Fruit fly (Drosophila melanogaster) whole organism, embryonic: ENCODE data around the gene Pex11c.

ENCODE experiments used
- ATbp ChIP-seq: fragments of 200-800 bp; sonication (Bioruptor generic); optimal IDR thresholded peaks from 2 replicates; lab custom pipeline; 2017; ENCODE audit warnings: missing biosample characterization, mild to moderate bottlenecking, missing genetic modification characterization, missing genetic modification reagents
- BEAF-32 ChIP-seq: fragments of 200-800 bp; sonication (Bioruptor generic); optimal IDR thresholded peaks from 3 replicates; lab custom pipeline; 2017; ENCODE audit warnings: missing biosample characterization, missing genetic modification characterization, mild to moderate bottlenecking, moderate library complexity, missing genetic modification reagents
- CG10431 ChIP-seq: fragments of 200-800 bp; sonication (Bioruptor generic); optimal IDR thresholded peaks from 3 replicates; lab custom pipeline; 2018; ENCODE audit warnings: missing biosample characterization, mild to moderate bottlenecking, missing genetic modification characterization
- CG10543 ChIP-seq: fragments of 200-800 bp; sonication (Bioruptor generic); optimal IDR thresholded peaks from 3 replicates; lab custom pipeline; 2017; ENCODE audit warnings: missing biosample characterization, mild to moderate bottlenecking, missing genetic modification characterization, moderate library complexity
- CG14710 ChIP-seq: fragments of 200-800 bp; sonication (Bioruptor generic); optimal IDR thresholded peaks from 3 replicates; lab custom pipeline; 2019; ENCODE audit warnings: missing biosample characterization, mild to moderate bottlenecking, missing genetic modification characterization, moderate library complexity
- CG17568 ChIP-seq: fragments of 200-800 bp; sonication (Bioruptor generic); optimal IDR thresholded peaks from 2 replicates; lab custom pipeline; 2018; ENCODE audit warnings: missing biosample characterization, mild to moderate bottlenecking, missing genetic modification characterization, moderate library complexity
- CG18599 ChIP-seq: fragments of 200-800 bp; sonication (Bioruptor generic); optimal IDR thresholded peaks from 3 replicates; lab custom pipeline; 2017; ENCODE audit warnings: missing biosample characterization, missing genetic modification characterization, mild to moderate bottlenecking, moderate library complexity, missing genetic modification reagents
- CG2129 ChIP-seq: fragments of 200-800 bp; sonication (Bioruptor generic); IDR thresholded peaks from 2 replicates; pipeline ENCODE4 v1.3.6; 2022; ENCODE audit warnings: missing biosample characterization, missing genetic modification characterization; ENCODE audit not compliant: partially characterized antibody
- CG31365 ChIP-seq: fragments of 200-800 bp; sonication (Bioruptor generic); optimal IDR thresholded peaks from 2 replicates; lab custom pipeline; 2018; ENCODE audit warnings: missing biosample characterization, mild to moderate bottlenecking, missing genetic modification characterization
- CG31441 ChIP-seq: fragments of 200-800 bp; sonication (Bioruptor generic); IDR thresholded peaks from 2 replicates; pipeline ENCODE4 v1.3.6; 2022; ENCODE audit warnings: missing biosample characterization, missing genetic modification characterization
- CG32767 ChIP-seq: fragments of 200-800 bp; sonication (Bioruptor generic); IDR thresholded peaks from 2 replicates; pipeline ENCODE4 v1.3.6; 2022; ENCODE audit warnings: missing biosample characterization, missing genetic modification characterization
- CG5180 ChIP-seq: fragments of 200-800 bp; sonication (Bioruptor generic); optimal IDR thresholded peaks from 3 replicates; lab custom pipeline; 2017; ENCODE audit warnings: missing biosample characterization, missing genetic modification characterization, mild to moderate bottlenecking, moderate library complexity, missing genetic modification reagents
- CG5245 ChIP-seq: fragments of 200-800 bp; sonication (Bioruptor generic); optimal IDR thresholded peaks from 3 replicates; lab custom pipeline; 2016; ENCODE audit warnings: missing biosample characterization, missing genetic modification characterization
- CG7987 ChIP-seq: fragments of 200-800 bp; sonication (Bioruptor generic); optimal IDR thresholded peaks from 2 replicates; lab custom pipeline; 2018; ENCODE audit warnings: missing biosample characterization, mild to moderate bottlenecking, missing genetic modification characterization, moderate library complexity
- CG8290 ChIP-seq, 3 experiments: fragments of 200-800 bp; sonication (Bioruptor generic); optimal IDR thresholded peaks; 2 replicates each; lab custom pipeline; 2016 to 2019; ENCODE audit warnings: missing biosample characterization in 3 of 3, missing genetic modification characterization in 3 of 3, mild to moderate bottlenecking in 2 of 3, moderate library complexity in 1 of 3
- CG8359 ChIP-seq: fragments of 200-800 bp; sonication (Bioruptor generic); optimal IDR thresholded peaks from 2 replicates; lab custom pipeline; 2017; ENCODE audit warnings: missing biosample characterization, mild to moderate bottlenecking, missing genetic modification characterization, borderline replicate concordance
- CG8388 ChIP-seq: fragments of 200-800 bp; sonication (Bioruptor generic); optimal IDR thresholded peaks from 2 replicates; lab custom pipeline; 2019; ENCODE audit warnings: missing biosample characterization, mild to moderate bottlenecking, missing genetic modification characterization, moderate library complexity
- CG8765 ChIP-seq: fragments of 200-800 bp; sonication (Bioruptor generic); IDR thresholded peaks from 2 replicates; pipeline ENCODE4 v1.3.6; 2022; ENCODE audit warnings: missing biosample characterization, missing genetic modification characterization
- CG8924 ChIP-seq: fragments of 200-800 bp; optimal IDR thresholded peaks from 3 replicates; lab custom pipeline; 2019; ENCODE audit warnings: missing biosample characterization, mild to moderate bottlenecking, missing genetic modification characterization, moderate library complexity
- CG9609 ChIP-seq: fragments of 200-800 bp; sonication (Bioruptor generic); optimal IDR thresholded peaks from 3 replicates; lab custom pipeline; 2016; ENCODE audit warnings: missing biosample characterization, missing genetic modification characterization
- D19B ChIP-seq: fragments of 200-800 bp; sonication (Bioruptor generic); optimal IDR thresholded peaks from 2 replicates; lab custom pipeline; 2017; ENCODE audit warnings: missing biosample characterization, mild to moderate bottlenecking, missing genetic modification characterization
- ERR ChIP-seq: fragments of 200-800 bp; sonication (Bioruptor generic); optimal IDR thresholded peaks from 2 replicates; lab custom pipeline; 2016; ENCODE audit warnings: missing biosample characterization, missing genetic modification characterization
- HLH54F ChIP-seq: fragments of 200-800 bp; sonication (Bioruptor generic); optimal IDR thresholded peaks from 3 replicates; lab custom pipeline; 2016; ENCODE audit warnings: missing biosample characterization, missing genetic modification characterization
- Hmr ChIP-seq: fragments of 200-800 bp; sonication (Bioruptor generic); optimal IDR thresholded peaks from 3 replicates; lab custom pipeline; 2017; ENCODE audit warnings: mild to moderate bottlenecking, missing biosample characterization, missing genetic modification reagents, missing genetic modification characterization
- Hr78 ChIP-seq, 2 experiments: fragments of 200-800 bp in 1 of 2; fragments of >200 bp in 1 of 2; sonication (Bioruptor generic) in 1 of 2; optimal IDR thresholded peaks; 2 replicates each; lab custom pipeline; 2017 to 2019; ENCODE audit warnings: missing biosample characterization in 2 of 2, missing genetic modification characterization in 2 of 2, mild to moderate bottlenecking in 1 of 2, moderate library complexity in 1 of 2
- Hsf ChIP-seq: fragments of 200-800 bp; sonication (Bioruptor generic); optimal IDR thresholded peaks from 3 replicates; lab custom pipeline; 2016; ENCODE audit warnings: missing biosample characterization, missing genetic modification characterization
- Mad ChIP-seq: fragments of 200-800 bp; sonication (Bioruptor generic); optimal IDR thresholded peaks from 2 replicates; lab custom pipeline; 2016; ENCODE audit warnings: missing biosample characterization, missing genetic modification characterization
- Meics ChIP-seq: fragments of 200-800 bp; sonication (Bioruptor generic); optimal IDR thresholded peaks from 2 replicates; lab custom pipeline; 2017; ENCODE audit warnings: missing biosample characterization, mild to moderate bottlenecking, missing genetic modification characterization
- Mes4 ChIP-seq: fragments of 200-800 bp; sonication (Bioruptor generic); optimal IDR thresholded peaks from 2 replicates; lab custom pipeline; 2016; ENCODE audit warnings: missing biosample characterization, missing genetic modification characterization
- Nf-YC ChIP-seq: fragments of 200-800 bp; optimal IDR thresholded peaks from 3 replicates; lab custom pipeline; 2019; ENCODE audit warnings: missing biosample characterization, mild to moderate bottlenecking, missing genetic modification characterization, moderate library complexity
- Opbp ChIP-seq: fragments of 200-800 bp; sonication (Bioruptor generic); IDR thresholded peaks from 3 replicates; pipeline ENCODE4 v1.3.6; 2022; ENCODE audit warnings: missing biosample characterization, missing genetic modification characterization; ENCODE audit not compliant: partially characterized antibody
- Six4 ChIP-seq: fragments of 200-800 bp; sonication (Bioruptor generic); optimal IDR thresholded peaks from 2 replicates; lab custom pipeline; 2016; ENCODE audit warnings: missing biosample characterization, missing genetic modification characterization
- Vsx1 ChIP-seq: fragments of 200-800 bp; sonication (Bioruptor generic); optimal IDR thresholded peaks from 2 replicates; lab custom pipeline; 2017; ENCODE audit warnings: missing biosample characterization, mild to moderate bottlenecking, missing genetic modification characterization, missing genetic modification reagents
- az2 ChIP-seq: fragments of 200-800 bp; sonication (Bioruptor generic); optimal IDR thresholded peaks from 3 replicates; lab custom pipeline; 2016; ENCODE audit warnings: missing biosample characterization, missing genetic modification characterization
- ftz-f1 ChIP-seq: fragments of 200-800 bp; sonication (Bioruptor generic); optimal IDR thresholded peaks from 2 replicates; lab custom pipeline; 2016; ENCODE audit warnings: missing biosample characterization, missing genetic modification characterization
- gt ChIP-seq: fragments of 200-800 bp; sonication (Bioruptor generic); IDR thresholded peaks from 2 replicates; pipeline ENCODE4 v1.3.6; 2022; ENCODE audit warnings: missing biosample characterization, missing genetic modification characterization
- hkb ChIP-seq, 2 experiments: fragments of 200-800 bp in 1 of 2; fragments of >200 bp in 1 of 2; sonication (Bioruptor generic) in 1 of 2; IDR thresholded peaks in 1 of 2; optimal IDR thresholded peaks in 1 of 2; 2 replicates each; pipeline versions ENCODE4 v1.3.6 to Lab custom; 2017 to 2022; ENCODE audit warnings: missing biosample characterization in 1 of 2, missing genetic modification characterization in 1 of 2
- jing ChIP-seq: fragments of 200-800 bp; sonication (Bioruptor generic); optimal IDR thresholded peaks from 2 replicates; lab custom pipeline; 2018; ENCODE audit warnings: missing biosample characterization, mild to moderate bottlenecking, missing genetic modification characterization
- kni ChIP-seq: fragments of 200-800 bp; sonication (Bioruptor generic); optimal IDR thresholded peaks from 3 replicates; lab custom pipeline; 2017; ENCODE audit warnings: mild to moderate bottlenecking, missing biosample characterization, missing genetic modification reagents, missing genetic modification characterization
- knrl ChIP-seq: fragments of 200-800 bp; sonication (Bioruptor generic); IDR thresholded peaks from 3 replicates; pipeline ENCODE4 v1.3.6; 2022; ENCODE audit warnings: missing biosample characterization, missing genetic modification characterization; ENCODE audit not compliant: partially characterized antibody
- lab ChIP-seq: fragments of 200-800 bp; sonication (Bioruptor generic); optimal IDR thresholded peaks from 3 replicates; lab custom pipeline; 2017; ENCODE audit warnings: missing biosample characterization, missing genetic modification characterization, mild to moderate bottlenecking, moderate library complexity, missing genetic modification reagents
- onecut ChIP-seq: fragments of 200-800 bp; sonication (Bioruptor generic); IDR thresholded peaks from 2 replicates; pipeline ENCODE4 v1.3.6; 2022; ENCODE audit warnings: missing biosample characterization, missing genetic modification characterization
- run ChIP-seq: fragments of 200-800 bp; sonication (Bioruptor generic); optimal IDR thresholded peaks from 3 replicates; lab custom pipeline; 2018; ENCODE audit warnings: missing biosample characterization, mild to moderate bottlenecking, missing genetic modification characterization
- sisA ChIP-seq: fragments of 200-800 bp; sonication (Bioruptor generic); IDR thresholded peaks from 2 replicates; pipeline ENCODE4 v1.3.6; 2022; ENCODE audit warnings: missing biosample characterization, missing genetic modification characterization
- tap ChIP-seq: fragments of 200-800 bp; optimal IDR thresholded peaks from 3 replicates; lab custom pipeline; 2019; ENCODE audit warnings: missing biosample characterization, mild to moderate bottlenecking, missing genetic modification characterization, moderate library complexity
- trh ChIP-seq: fragments of 200-800 bp; sonication (Bioruptor generic); optimal IDR thresholded peaks from 2 replicates; lab custom pipeline; 2016; ENCODE audit warnings: missing biosample characterization, missing genetic modification characterization
- vfl ChIP-seq: fragments of 200-800 bp; sonication (Bioruptor generic); optimal IDR thresholded peaks from 2 replicates; lab custom pipeline; 2016; ENCODE audit warnings: missing biosample characterization, missing genetic modification characterization
- zen ChIP-seq: fragments of 200-800 bp; sonication (Bioruptor generic); optimal IDR thresholded peaks from 3 replicates; lab custom pipeline; 2018; ENCODE audit warnings: missing biosample characterization, mild to moderate bottlenecking, missing genetic modification characterization, moderate library complexity

Pex11c gene

dm6 chr3R:23211745-23212254 is 46.4 kb upstream of the Pex11c start (continued):
- TF ChIP-seq gt (GFP tag; lab: Robert Waterston, UW) (0 out of 2 replicates have a peak, but pooled peaks have one; percentile 33), Nf-YC (tag; lab: Kevin White, UChicago) (peak; percentile 95), onecut (peak; percentile 24; the same call in 1 of the 2 replicates), CG8359 (GFP tag; lab: Kevin White, UChicago) (peak; percentile 24), ftz-f1 (GFP tag; lab: Kevin White, UChicago) (peak; percentile 3), CG2129 (no peak), kni (no peak), knrl (GFP tag; lab: Robert Waterston, UW) (no peak), CG9609 (GFP tag; lab: Kevin White, UChicago) (no peak), HLH54F (GFP tag; lab: Kevin White, UChicago) (peak; percentile 7), ATbp (GFP tag; lab: Kevin White, UChicago) (peak; percentile 54), sisA (GFP tag; lab: Robert Waterston, UW) (peak; percentile 56; the same call in 1 of the 2 replicates), Mad (GFP tag; lab: Kevin White, UChicago) (peak; percentile 27), CG10543 (peak; percentile 43), az2 (GFP tag; lab: Kevin White, UChicago) (peak; percentile 22), Meics (GFP tag; lab: Kevin White, UChicago) (peak; percentile 76), CG10431 (no peak), hkb (optimal IDR thresholded peaks at IDR 0.05; lab: Kevin White, UChicago) (no peak), hkb (GFP tag; IDR thresholded peaks at IDR 0.05; lab: Robert Waterston, UW) (peak; percentile 37; the same call in 1 of the 2 replicates), lab (GFP tag; lab: Kevin White, UChicago) (peak; percentile 85), ERR (no peak), CG8290 (GFP tag; optimal IDR thresholded peaks at IDR 0.05; lab: Kevin White, UChicago) (peak; percentile 38), CG8290 (tag; optimal IDR thresholded peaks at IDR 0.05; lab: Kevin White, UChicago) (no peak), Mes4 (GFP tag; lab: Kevin White, UChicago) (no peak), vfl (GFP tag; lab: Kevin White, UChicago) (no peak), zen (peak; percentile 22), CG17568 (GFP tag; lab: Kevin White, UChicago) (no peak), run (tag; lab: Kevin White, UChicago) (no peak), Hsf (GFP tag; lab: Kevin White, UChicago) (no peak), CG8765 (no peak), Vsx1 (GFP tag; lab: Kevin White, UChicago) (peak; percentile 6), CG7987 (GFP tag; lab: Kevin White, UChicago) (peak; percentile 10), CG14710 (tag; lab: Kevin White, UChicago) (peak; percentile 63), tap (tag; lab: Kevin White, UChicago) (peak; percentile 45), Hr78 (GFP tag; optimal IDR thresholded peaks at IDR 0.05; lab: Kevin White, UChicago) (no peak), Opbp (no peak), trh (GFP tag; lab: Kevin White, UChicago) (no peak), CG31441 (GFP tag; lab: Robert Waterston, UW) (peak; percentile 61), CG8388 (GFP tag; lab: Kevin White, UChicago) (peak; percentile 52), jing (GFP tag; lab: Kevin White, UChicago) (no peak), CG5180 (GFP tag; lab: Kevin White, UChicago) (peak; percentile 41), CG18599 (GFP tag; lab: Kevin White, UChicago) (peak; percentile 88), CG31365 (tag; lab: Kevin White, UChicago) (no peak), BEAF-32 (no peak), Six4 (GFP tag; lab: Kevin White, UChicago) (peak; percentile 7), CG32767 (GFP tag; lab: Robert Waterston, UW) (no peak), Hmr (GFP tag; lab: Kevin White, UChicago) (peak; percentile 74), CG5245 (GFP tag; lab: Kevin White, UChicago) (peak; percentile 17), CG8924 (peak; percentile 65), D19B (GFP tag; lab: Kevin White, UChicago) (peak; percentile 22)
